Worm (Caenorhabditis elegans) whole organism, L1 larva: ENCODE data around the gene cul-2.

Source experiments
- C04F5.9 ChIP-seq: sonication (generic microtip); optimal IDR thresholded peaks from 2 replicates; lab custom pipeline; 2016; ENCODE audit warnings: missing genetic modification characterization, missing compliant biosample characterization
- C34B4.2 ChIP-seq: sonication (generic microtip); optimal IDR thresholded peaks from 2 replicates; lab custom pipeline; 2017; ENCODE audit warnings: mild to moderate bottlenecking, missing genetic modification characterization, missing compliant biosample characterization
- F16B12.6 ChIP-seq: fragments of 150-350 bp; optimal IDR thresholded peaks from 2 replicates; lab custom pipeline; 2014; ENCODE audit warnings: missing biosample characterization, missing genetic modification characterization
- Y116A8C.19 ChIP-seq: sonication (generic microtip); optimal IDR thresholded peaks from 2 replicates; lab custom pipeline; 2016; ENCODE audit warnings: missing compliant biosample characterization, missing genetic modification characterization, borderline replicate concordance
- aha-1 ChIP-seq: fragments of 150-350 bp; optimal IDR thresholded peaks from 2 replicates; lab custom pipeline; 2014; ENCODE audit warnings: missing biosample characterization, missing genetic modification characterization
- alr-1 ChIP-seq: fragments of 200-800 bp; sonication (Bioruptor generic); optimal IDR thresholded peaks from 2 replicates; lab custom pipeline; 2018; ENCODE audit warnings: borderline replicate concordance, mild to moderate bottlenecking, missing genetic modification characterization, missing compliant biosample characterization
- ama-1 ChIP-seq: fragments of 150-350 bp; optimal IDR thresholded peaks from 2 replicates; lab custom pipeline; 2014
- ceh-63 ChIP-seq: fragments of 200-800 bp; sonication (Bioruptor generic); optimal IDR thresholded peaks from 2 replicates; lab custom pipeline; 2018; ENCODE audit warnings: mild to moderate bottlenecking, missing genetic modification characterization, missing compliant biosample characterization
- ceh-88 ChIP-seq: fragments of 200-800 bp; sonication (Bioruptor generic); IDR thresholded peaks from 2 replicates; pipeline ENCODE4 v1.3.6; 2022; ENCODE audit warnings: missing genetic modification characterization, missing compliant biosample characterization
- ceh-90 ChIP-seq: sonication (generic microtip); optimal IDR thresholded peaks from 2 replicates; lab custom pipeline; 2016; ENCODE audit warnings: missing genetic modification characterization, missing compliant biosample characterization
- efl-3 ChIP-seq: fragments of 200-800 bp; sonication (Bioruptor generic); optimal IDR thresholded peaks from 2 replicates; lab custom pipeline; 2018; ENCODE audit warnings: mild to moderate bottlenecking, missing genetic modification characterization, missing compliant biosample characterization
- elt-2 ChIP-seq: sonication (generic microtip); optimal IDR thresholded peaks from 2 replicates; lab custom pipeline; 2016; ENCODE audit warnings: missing genetic modification characterization, mild to moderate bottlenecking, inconsistent platforms, missing compliant biosample characterization, missing genetic modification reagents
- elt-3 ChIP-seq, 6 experiments: fragments of 150-350 bp in 1 of 6; sonication (generic microtip); optimal IDR thresholded peaks; 2 replicates each; lab custom pipeline; 2017 to 2018; ENCODE audit warnings: missing biosample characterization in 6 of 6, missing genetic modification characterization in 6 of 6, inconsistent platforms in 1 of 6
- ets-5 ChIP-seq: fragments of 200-800 bp; sonication (Bioruptor generic); IDR thresholded peaks from 2 replicates; pipeline ENCODE4 v1.3.6; 2022; ENCODE audit warnings: missing genetic modification characterization, missing compliant biosample characterization
- fkh-10 ChIP-seq: sonication (generic microtip); optimal IDR thresholded peaks from 2 replicates; lab custom pipeline; 2017; ENCODE audit warnings: missing biosample characterization, missing genetic modification reagents, missing genetic modification characterization
- fkh-4 ChIP-seq: sonication (generic microtip); optimal IDR thresholded peaks from 2 replicates; lab custom pipeline; 2016; ENCODE audit warnings: missing compliant biosample characterization, missing genetic modification characterization, borderline replicate concordance
- fkh-8 ChIP-seq: sonication (generic microtip); optimal IDR thresholded peaks from 2 replicates; lab custom pipeline; 2016; ENCODE audit warnings: mild to moderate bottlenecking, missing genetic modification characterization, missing compliant biosample characterization
- hpl-2 ChIP-seq: fragments of 150-350 bp; optimal IDR thresholded peaks from 2 replicates; lab custom pipeline; 2014; ENCODE audit warnings: missing biosample characterization, missing genetic modification reagents, missing genetic modification characterization
- irx-1 ChIP-seq: sonication (generic microtip); optimal IDR thresholded peaks from 2 replicates; lab custom pipeline; 2016; ENCODE audit warnings: missing genetic modification characterization, missing compliant biosample characterization
- isw-1 ChIP-seq: fragments of 200-800 bp; sonication (Bioruptor generic); IDR thresholded peaks from 2 replicates; pipeline ENCODE4 v1.3.6; 2022; ENCODE audit warnings: missing genetic modification characterization, missing compliant biosample characterization
- jun-1 ChIP-seq: fragments of 150-350 bp; optimal IDR thresholded peaks from 2 replicates; lab custom pipeline; 2014; ENCODE audit warnings: missing biosample characterization, missing genetic modification reagents, missing genetic modification characterization
- lin-13 ChIP-seq: fragments of 150-350 bp; optimal IDR thresholded peaks from 2 replicates; lab custom pipeline; 2014; ENCODE audit warnings: missing biosample characterization, missing genetic modification reagents, missing genetic modification characterization
- lin-14 ChIP-seq: fragments of 200-800 bp; sonication (Bioruptor generic); optimal IDR thresholded peaks from 2 replicates; lab custom pipeline; 2018; ENCODE audit warnings: mild to moderate bottlenecking, missing genetic modification characterization, moderate library complexity, missing compliant biosample characterization
- lin-15B ChIP-seq: fragments of 150-350 bp; sonication (generic microtip); optimal IDR thresholded peaks from 3 replicates; lab custom pipeline; 2014; ENCODE audit warnings: missing biosample characterization, missing genetic modification characterization
- lin-35 ChIP-seq, 2 experiments: fragments of 150-350 bp; optimal IDR thresholded peaks; 2 replicates each; lab custom pipeline; 2014; ENCODE audit warnings: missing biosample characterization in 2 of 2, missing genetic modification characterization in 2 of 2, missing genetic modification reagents in 2 of 2
- lir-3 ChIP-seq: sonication (generic microtip); optimal IDR thresholded peaks from 2 replicates; lab custom pipeline; 2016; ENCODE audit warnings: mild to moderate bottlenecking, missing genetic modification characterization, moderate library complexity, missing compliant biosample characterization; ENCODE audit not compliant: poor library complexity
- mab-9 ChIP-seq: fragments of 200-800 bp; sonication (Bioruptor generic); IDR thresholded peaks from 2 replicates; pipeline ENCODE4 v1.3.6; 2022; ENCODE audit warnings: missing genetic modification reagents, missing genetic modification characterization, missing compliant biosample characterization
- mef-2 ChIP-seq: fragments of 150-350 bp; optimal IDR thresholded peaks from 2 replicates; lab custom pipeline; 2014; ENCODE audit warnings: missing biosample characterization, missing genetic modification characterization
- mep-1 ChIP-seq: fragments of 150-350 bp; optimal IDR thresholded peaks from 2 replicates; lab custom pipeline; 2014; ENCODE audit warnings: missing biosample characterization, missing genetic modification characterization
- nhr-11 ChIP-seq: fragments of 150-350 bp; optimal IDR thresholded peaks from 2 replicates; lab custom pipeline; 2014; ENCODE audit warnings: missing biosample characterization, missing genetic modification characterization
- nhr-19 ChIP-seq: fragments of 200-800 bp; sonication (Bioruptor generic); conservative IDR thresholded peaks from 2 replicates; pipeline ENCODE4 v1.3.6; 2022; ENCODE audit warnings: missing genetic modification characterization, missing compliant biosample characterization
- nhr-20 ChIP-seq: sonication (generic microtip); optimal IDR thresholded peaks from 2 replicates; lab custom pipeline; 2016; ENCODE audit warnings: mild to moderate bottlenecking, missing genetic modification characterization, missing compliant biosample characterization
- nhr-237 ChIP-seq: fragments of 150-350 bp; optimal IDR thresholded peaks from 2 replicates; lab custom pipeline; 2014; ENCODE audit warnings: missing biosample characterization, missing genetic modification characterization
- nhr-71 ChIP-seq: sonication (generic microtip); optimal IDR thresholded peaks from 2 replicates; lab custom pipeline; 2016; ENCODE audit warnings: mild to moderate bottlenecking, missing genetic modification characterization, moderate library complexity, missing compliant biosample characterization
- nhr-76 ChIP-seq: sonication (generic microtip); optimal IDR thresholded peaks from 2 replicates; lab custom pipeline; 2017; ENCODE audit warnings: missing biosample characterization, missing genetic modification characterization
- nhr-84 ChIP-seq: sonication (generic microtip); optimal IDR thresholded peaks from 2 replicates; lab custom pipeline; 2017; ENCODE audit warnings: missing biosample characterization, missing genetic modification characterization
- nhr-85 ChIP-seq: sonication (generic microtip); peaks from one replicate; lab custom pipeline; 2016; ENCODE audit warnings: missing genetic modification characterization, inconsistent platforms, missing compliant biosample characterization
- nhr-90 ChIP-seq: sonication (generic microtip); optimal IDR thresholded peaks from 2 replicates; lab custom pipeline; 2016; ENCODE audit warnings: mild to moderate bottlenecking, missing genetic modification characterization, missing compliant biosample characterization; ENCODE audit not compliant: poor library complexity
- pqm-1 ChIP-seq: sonication (generic microtip); optimal IDR thresholded peaks from 3 replicates; lab custom pipeline; 2017; ENCODE audit warnings: missing biosample characterization, missing genetic modification characterization
- snpc-4 ChIP-seq: fragments of 150-350 bp; optimal IDR thresholded peaks from 2 replicates; lab custom pipeline; 2014; ENCODE audit warnings: missing biosample characterization, missing genetic modification characterization
- snu-23 ChIP-seq: sonication (generic microtip); optimal IDR thresholded peaks from 2 replicates; lab custom pipeline; 2016; ENCODE audit warnings: missing genetic modification characterization, missing compliant biosample characterization
- sup-37 ChIP-seq: fragments of 200-800 bp; sonication (Bioruptor generic); optimal IDR thresholded peaks from 2 replicates; lab custom pipeline; 2018; ENCODE audit warnings: mild to moderate bottlenecking, missing genetic modification characterization, missing compliant biosample characterization
- swsn-7 ChIP-seq: sonication (generic microtip); optimal IDR thresholded peaks from 2 replicates; lab custom pipeline; 2016; ENCODE audit warnings: missing genetic modification characterization, missing compliant biosample characterization
- tbx-2 ChIP-seq: sonication (generic microtip); optimal IDR thresholded peaks from 2 replicates; lab custom pipeline; 2016; ENCODE audit warnings: missing genetic modification characterization, missing compliant biosample characterization
- tlp-1 ChIP-seq: fragments of 150-350 bp; optimal IDR thresholded peaks from 2 replicates; lab custom pipeline; 2014; ENCODE audit warnings: missing biosample characterization, missing genetic modification characterization
- unc-130 ChIP-seq: fragments of 150-350 bp; optimal IDR thresholded peaks from 2 replicates; lab custom pipeline; 2017; ENCODE audit warnings: missing biosample characterization, missing genetic modification characterization, inconsistent platforms
- unc-30 ChIP-seq: sonication (generic microtip); optimal IDR thresholded peaks from 2 replicates; lab custom pipeline; 2017; ENCODE audit warnings: missing biosample characterization, missing genetic modification characterization
- unc-62 ChIP-seq: fragments of 150-350 bp; optimal IDR thresholded peaks from 2 replicates; lab custom pipeline; 2014; ENCODE audit warnings: missing biosample characterization, missing genetic modification reagents, missing genetic modification characterization
- unc-86 ChIP-seq: sonication (generic microtip); optimal IDR thresholded peaks from 2 replicates; lab custom pipeline; 2016; ENCODE audit warnings: missing genetic modification characterization, missing compliant biosample characterization
- vab-15 ChIP-seq: sonication (generic microtip); optimal IDR thresholded peaks from 2 replicates; lab custom pipeline; 2017; ENCODE audit warnings: missing genotype, mild to moderate bottlenecking, missing genetic modification characterization, missing compliant biosample characterization
- xbp-1 ChIP-seq: sonication (generic microtip); optimal IDR thresholded peaks from 2 replicates; lab custom pipeline; 2016; ENCODE audit warnings: missing genetic modification characterization, missing compliant biosample characterization
- zag-1 ChIP-seq: fragments of 150-350 bp; optimal IDR thresholded peaks from 2 replicates; lab custom pipeline; 2014; ENCODE audit warnings: missing biosample characterization, missing genetic modification characterization
- zip-4 ChIP-seq: fragments of 200-800 bp; sonication (Bioruptor generic); optimal IDR thresholded peaks from 2 replicates; lab custom pipeline; 2018; ENCODE audit warnings: mild to moderate bottlenecking, missing genetic modification characterization, moderate library complexity, missing compliant biosample characterization
- ztf-11 ChIP-seq, 2 experiments: sonication (generic microtip); optimal IDR thresholded peaks; 2 replicates each; lab custom pipeline; 2016 to 2017; ENCODE audit warnings: missing genetic modification characterization in 2 of 2, missing biosample characterization in 1 of 2, missing compliant biosample characterization in 1 of 2
- ztf-4 ChIP-seq: fragments of 150-350 bp; optimal IDR thresholded peaks from 2 replicates; lab custom pipeline; 2014; ENCODE audit warnings: missing biosample characterization, missing genetic modification characterization

cul-2 gene

ce11 chrIII:13716266-13716665 is 29.2 kb downstream of the cul-2 start (continued):
- TF ChIP-seq xbp-1 (tag; lab: Kevin White, UChicago): no peak
- TF ChIP-seq C34B4.2: no peak
- peak; percentile 82 for TF ChIP-seq nhr-11 (tag; lab: Kevin White, UChicago)
- TF ChIP-seq nhr-20 (tag; lab: Kevin White, UChicago): peak; percentile 13
- no peak for TF ChIP-seq lin-35 (GFP tag; optimal IDR thresholded peaks at IDR 0.05; lab: Kevin White, UChicago)
- no peak for TF ChIP-seq pqm-1
- TF ChIP-seq nhr-76: no peak
- TF ChIP-seq zag-1 (tag; lab: Kevin White, UChicago): no peak
- TF ChIP-seq elt-2 (tag; lab: Kevin White, UChicago): no peak
- TF ChIP-seq snpc-4 (tag; lab: Kevin White, UChicago): no peak
- TF ChIP-seq fkh-10 (GFP tag; lab: Kevin White, UChicago): no peak
- TF ChIP-seq lin-15B (tag; lab: Kevin White, UChicago): no peak
- TF ChIP-seq swsn-7 (tag; lab: Kevin White, UChicago): peak; percentile 32
- TF ChIP-seq nhr-71 (tag; lab: Kevin White, UChicago): peak; percentile 87
- TF ChIP-seq zip-4 (GFP tag; lab: Kevin White, UChicago): peak; percentile 48
- TF ChIP-seq snu-23 (GFP tag; lab: Kevin White, UChicago): no peak
- TF ChIP-seq ztf-11 (tag; optimal IDR thresholded peaks at IDR 0.05; lab: Kevin White, UChicago): no peak
- TF ChIP-seq tlp-1: no peak
- no peak for TF ChIP-seq ets-5
- TF ChIP-seq ceh-63 (GFP tag; lab: Kevin White, UChicago): no peak
- TF ChIP-seq unc-86 (tag; lab: Kevin White, UChicago): no peak
- TF ChIP-seq unc-130 (tag; lab: Kevin White, UChicago): no peak
- TF ChIP-seq ceh-88 (GFP tag; lab: Robert Waterston, UW): no peak
- no peak for TF ChIP-seq mab-9 (GFP tag; lab: Robert Waterston, UW)
- no peak for TF ChIP-seq Y116A8C.19
- TF ChIP-seq lin-13 (GFP tag; lab: Kevin White, UChicago): peak; percentile 43
- TF ChIP-seq vab-15: no peak
- peak; percentile 39 for TF ChIP-seq mep-1 (tag; lab: Kevin White, UChicago)
- TF ChIP-seq sup-37: no peak
- no peak for TF ChIP-seq irx-1 (tag; lab: Kevin White, UChicago)
- TF ChIP-seq jun-1 (tag; lab: Kevin White, UChicago): no peak
- no peak for TF ChIP-seq hpl-2 (GFP tag; lab: Kevin White, UChicago)
- no peak for TF ChIP-seq unc-62 (GFP tag; lab: Kevin White, UChicago)
- TF ChIP-seq alr-1 (tag; lab: Kevin White, UChicago): no peak
- no peak for TF ChIP-seq lir-3
- TF ChIP-seq isw-1 (GFP tag; lab: Robert Waterston, UW): no peak
- no peak for TF ChIP-seq fkh-4 (tag; lab: Kevin White, UChicago)
- no peak for TF ChIP-seq ztf-4
- no peak for TF ChIP-seq nhr-90 (tag; lab: Kevin White, UChicago)
- TF ChIP-seq nhr-237 (tag; lab: Kevin White, UChicago): no peak
- no peak for TF ChIP-seq F16B12.6
- TF ChIP-seq nhr-84 (tag; lab: Kevin White, UChicago): no peak
- no peak for TF ChIP-seq elt-3 (tag; optimal IDR thresholded peaks at IDR 0.05; lab: Kevin White, UChicago)
- TF ChIP-seq C04F5.9 (tag; lab: Kevin White, UChicago): no peak
- no peak for TF ChIP-seq nhr-85 (tag; lab: Kevin White, UChicago)
- TF ChIP-seq tbx-2 (tag; lab: Kevin White, UChicago): no peak
- TF ChIP-seq nhr-19 (GFP tag; lab: Robert Waterston, UW): no peak
- peak; percentile 96 for TF ChIP-seq fkh-8
- TF ChIP-seq lin-14 (GFP tag; lab: Kevin White, UChicago): peak; percentile 55
- no peak for TF ChIP-seq aha-1 (tag; lab: Kevin White, UChicago)
- no peak for TF ChIP-seq unc-30 (tag; lab: Kevin White, UChicago)
- TF ChIP-seq mef-2: no peak
- no peak for TF ChIP-seq ceh-90 (tag; lab: Kevin White, UChicago)
- no peak for TF ChIP-seq ama-1 (lab: Kevin White, UChicago)
- no peak for TF ChIP-seq efl-3 (GFP tag; lab: Kevin White, UChicago)
